Worm (Caenorhabditis elegans) whole organism, early embryonic: ENCODE data around the gene grl-19.

Experiments
- B0310.2 ChIP-seq: sonication (generic microtip); optimal IDR thresholded peaks from 2 replicates; lab custom pipeline; 2016; ENCODE audit warnings: mild to moderate bottlenecking, missing genetic modification characterization, missing compliant biosample characterization
- F13C5.2 ChIP-seq: sonication (generic microtip); optimal IDR thresholded peaks from 2 replicates; lab custom pipeline; 2017; ENCODE audit warnings: mild to moderate bottlenecking, missing genetic modification characterization, inconsistent platforms, missing compliant biosample characterization
- aly-1 ChIP-seq: sonication (generic microtip); optimal IDR thresholded peaks from 2 replicates; lab custom pipeline; 2016; ENCODE audit warnings: missing genetic modification characterization, missing compliant biosample characterization
- ama-1 ChIP-seq: fragments of 150-350 bp; optimal IDR thresholded peaks from 2 replicates; lab custom pipeline; 2014
- ceh-13 ChIP-seq: fragments of 200-800 bp; sonication (Bioruptor generic); optimal IDR thresholded peaks from 2 replicates; lab custom pipeline; 2018; ENCODE audit warnings: mild to moderate bottlenecking, missing genetic modification characterization, missing compliant biosample characterization
- ceh-36 ChIP-seq: sonication (generic microtip); optimal IDR thresholded peaks from 2 replicates; lab custom pipeline; 2016; ENCODE audit warnings: missing genetic modification characterization, inconsistent platforms, missing compliant biosample characterization
- ets-7 ChIP-seq: sonication (generic microtip); optimal IDR thresholded peaks from 2 replicates; lab custom pipeline; 2016; ENCODE audit warnings: missing genotype, missing genetic modification characterization, missing compliant biosample characterization
- flt-1 ChIP-seq: fragments of 200-800 bp; sonication (Bioruptor generic); IDR thresholded peaks from 2 replicates; pipeline ENCODE4 v1.3.6; 2022; ENCODE audit warnings: missing genetic modification characterization, missing compliant biosample characterization
- hmbx-1 ChIP-seq: sonication (generic microtip); optimal IDR thresholded peaks from 2 replicates; lab custom pipeline; 2016; ENCODE audit warnings: mild to moderate bottlenecking, missing genetic modification characterization, missing compliant biosample characterization
- hmg-4 ChIP-seq: fragments of 200-800 bp; sonication (Bioruptor generic); optimal IDR thresholded peaks from 2 replicates; lab custom pipeline; 2018; ENCODE audit warnings: mild to moderate bottlenecking, missing genetic modification characterization, missing compliant biosample characterization
- hnd-1 ChIP-seq: sonication (generic microtip); optimal IDR thresholded peaks from 2 replicates; lab custom pipeline; 2016; ENCODE audit warnings: missing genetic modification characterization, missing compliant biosample characterization
- pes-1 ChIP-seq: fragments of 200-800 bp; sonication (Bioruptor generic); IDR thresholded peaks from 2 replicates; pipeline ENCODE4 v1.3.6; 2022; ENCODE audit warnings: missing genetic modification reagents, missing genetic modification characterization, missing compliant biosample characterization
- scrt-1 ChIP-seq: fragments of 200-800 bp; sonication (Bioruptor generic); IDR thresholded peaks from 2 replicates; pipeline ENCODE4 v1.3.6; 2022; ENCODE audit warnings: missing genetic modification characterization, missing compliant biosample characterization
- sea-1 ChIP-seq: fragments of 200-800 bp; sonication (Bioruptor generic); conservative IDR thresholded peaks from 2 replicates; pipeline ENCODE4 v1.3.6; 2022; ENCODE audit warnings: missing genetic modification characterization, missing compliant biosample characterization
- tbx-11 ChIP-seq: fragments of 200-800 bp; sonication (Bioruptor generic); IDR thresholded peaks from 2 replicates; pipeline ENCODE4 v1.3.6; 2022; ENCODE audit warnings: missing genetic modification characterization, missing compliant biosample characterization
- tbx-37 ChIP-seq: fragments of 200-800 bp; sonication (Bioruptor generic); conservative IDR thresholded peaks from 2 replicates; pipeline ENCODE4 v1.3.6; 2022; ENCODE audit warnings: missing genetic modification reagents, missing genetic modification characterization, missing compliant biosample characterization
- tra-4 ChIP-seq: sonication (generic microtip); optimal IDR thresholded peaks from 2 replicates; lab custom pipeline; 2017; ENCODE audit warnings: missing genetic modification characterization, missing compliant biosample characterization

grl-19 gene

DNA sequence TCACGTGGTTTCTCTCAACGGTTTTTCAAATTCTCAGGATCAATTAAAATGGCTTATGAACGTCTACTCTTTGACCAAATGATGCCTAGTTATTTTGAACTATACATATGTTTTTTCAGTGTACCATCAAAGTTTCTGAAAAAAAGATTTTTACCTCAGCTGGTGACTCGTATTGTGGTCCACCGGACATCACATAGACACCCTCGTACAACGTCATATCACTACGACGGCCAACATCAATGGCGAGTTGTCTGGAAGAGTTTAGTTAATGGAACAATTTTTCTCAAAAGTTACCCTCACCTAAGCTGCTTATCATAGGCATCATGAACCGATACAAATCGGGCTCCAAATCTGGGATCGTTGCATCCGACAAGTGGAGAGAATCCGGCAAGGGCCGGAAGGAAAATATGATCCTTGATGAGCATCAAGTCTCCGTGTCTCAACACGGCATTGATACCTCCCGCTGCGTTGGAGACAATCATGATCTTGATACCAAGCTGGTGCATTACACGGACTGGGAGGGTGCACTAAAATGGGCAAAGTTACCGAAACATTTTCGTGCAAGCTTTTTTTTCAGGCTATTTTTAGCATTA lies 40.9 kb upstream of the grl-19 start:
- TF ChIP-seq tbx-11 (GFP tag; lab: Robert Waterston, UW) (no peak), B0310.2 (tag; lab: Kevin White, UChicago) (no peak), pes-1 (GFP tag; lab: Robert Waterston, UW) (no peak), ets-7 (tag; lab: Kevin White, UChicago) (no peak), scrt-1 (GFP tag; lab: Robert Waterston, UW) (no peak), hmg-4 (GFP tag; lab: Kevin White, UChicago) (no peak), tbx-37 (no peak), tra-4 (tag; lab: Kevin White, UChicago) (no peak), ceh-13 (GFP tag; lab: Kevin White, UChicago) (no peak), ama-1 (lab: Kevin White, UChicago) (no peak)

DNA sequence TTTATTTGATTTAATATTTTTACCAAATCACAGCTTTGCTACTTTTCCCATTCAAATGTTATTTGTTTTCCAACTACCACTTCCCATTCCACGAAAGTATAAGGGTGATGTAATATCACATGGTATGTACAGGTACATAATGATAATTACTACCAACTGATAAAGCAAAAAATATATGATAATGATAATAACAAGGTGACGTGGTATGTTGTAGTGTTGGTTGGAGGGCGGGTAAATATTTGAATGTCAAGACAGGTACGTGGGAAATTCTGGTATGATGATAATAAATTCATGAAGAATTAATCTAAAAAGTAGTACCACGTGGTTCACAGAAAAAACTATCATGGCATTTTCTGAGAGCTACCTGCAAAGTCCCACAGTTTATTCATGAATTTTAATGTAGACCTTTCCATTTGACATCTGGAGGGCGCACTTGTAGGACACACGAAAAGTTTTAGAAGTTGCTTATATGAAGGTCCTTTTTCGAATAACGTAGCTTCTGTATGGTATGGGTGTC lies 39.6 kb upstream of the grl-19 start:
- TF ChIP-seq ets-7 (tag; lab: Kevin White, UChicago) (no peak), scrt-1 (GFP tag; lab: Robert Waterston, UW) (no peak), B0310.2 (tag; lab: Kevin White, UChicago) (no peak), F13C5.2 (tag; lab: Kevin White, UChicago) (no peak), hmbx-1 (tag; lab: Kevin White, UChicago) (no peak), ceh-13 (GFP tag; lab: Kevin White, UChicago) (no peak), hmg-4 (GFP tag; lab: Kevin White, UChicago) (no peak), tbx-37 (no peak), sea-1 (GFP tag; lab: Robert Waterston, UW) (no peak), tbx-11 (GFP tag; lab: Robert Waterston, UW) (no peak), ama-1 (lab: Kevin White, UChicago) (no peak), aly-1 (tag; lab: Kevin White, UChicago) (no peak), tra-4 (tag; lab: Kevin White, UChicago) (no peak), pes-1 (GFP tag; lab: Robert Waterston, UW) (no peak), flt-1 (GFP tag; lab: Robert Waterston, UW) (no peak), hnd-1 (no peak), ceh-36 (tag; lab: Kevin White, UChicago) (no peak)

DNA sequence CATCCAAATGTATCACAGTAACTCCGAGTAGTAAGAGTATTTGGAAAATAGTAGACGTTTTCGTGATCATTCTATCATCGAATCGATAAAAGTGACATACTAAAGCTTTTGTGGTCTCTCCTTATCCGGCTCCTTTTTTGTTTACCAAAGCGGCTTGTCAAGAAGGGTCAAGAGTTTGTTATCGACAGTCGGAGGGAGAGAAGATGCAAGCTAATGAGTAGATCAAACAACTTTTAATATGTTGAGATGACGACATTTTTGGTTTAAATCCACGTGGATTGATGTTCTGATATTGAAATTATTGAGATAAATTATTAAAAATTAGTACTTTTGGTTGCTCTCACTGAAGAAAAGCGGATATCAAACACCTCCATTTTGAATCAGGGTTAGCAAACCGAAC lies 39.0 kb upstream of the grl-19 start, which contains the start of gene T21D12.7:
T21D12.7 (minus strand) TSS at position 101 of the 400 bp plus-strand sequence.
- TF ChIP-seq F13C5.2 (tag; lab: Kevin White, UChicago) = no peak
- TF ChIP-seq ama-1 (lab: Kevin White, UChicago) = no peak
- no peak for TF ChIP-seq tra-4 (tag; lab: Kevin White, UChicago)
- no peak for TF ChIP-seq ceh-13 (GFP tag; lab: Kevin White, UChicago)
- no peak for TF ChIP-seq scrt-1 (GFP tag; lab: Robert Waterston, UW)
- no peak for TF ChIP-seq B0310.2 (tag; lab: Kevin White, UChicago)
- TF ChIP-seq pes-1 (GFP tag; lab: Robert Waterston, UW) = no peak
- TF ChIP-seq hmg-4 (GFP tag; lab: Kevin White, UChicago) = no peak
- no peak for TF ChIP-seq aly-1 (tag; lab: Kevin White, UChicago)
- no peak for TF ChIP-seq ceh-36 (tag; lab: Kevin White, UChicago)
- TF ChIP-seq flt-1 (GFP tag; lab: Robert Waterston, UW) = no peak
- TF ChIP-seq sea-1 (GFP tag; lab: Robert Waterston, UW) = no peak
- TF ChIP-seq hnd-1 = no peak
- no peak for TF ChIP-seq hmbx-1 (tag; lab: Kevin White, UChicago)
- no peak for TF ChIP-seq tbx-37

DNA sequence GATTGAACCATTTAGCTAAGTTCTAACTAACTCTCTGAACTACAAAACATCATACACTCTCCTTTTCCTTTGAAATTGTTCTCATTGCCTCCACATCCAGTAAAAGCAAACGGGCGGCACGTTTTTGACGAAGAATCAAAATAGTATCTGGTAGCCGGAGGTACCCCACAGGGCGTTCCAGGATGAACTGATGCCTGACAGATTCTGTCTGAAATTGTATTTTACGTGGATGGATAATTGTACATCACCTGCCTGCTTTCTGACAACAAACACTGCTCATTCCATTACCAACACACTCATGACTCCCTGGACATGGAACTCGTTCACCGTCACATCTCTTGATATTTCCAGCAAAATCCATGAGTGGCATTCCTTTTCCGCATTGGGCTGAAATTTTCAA lies 38.0 kb upstream of the grl-19 start:
- no peak for TF ChIP-seq scrt-1 (GFP tag; lab: Robert Waterston, UW)
- no peak for TF ChIP-seq flt-1 (GFP tag; lab: Robert Waterston, UW)

DNA sequence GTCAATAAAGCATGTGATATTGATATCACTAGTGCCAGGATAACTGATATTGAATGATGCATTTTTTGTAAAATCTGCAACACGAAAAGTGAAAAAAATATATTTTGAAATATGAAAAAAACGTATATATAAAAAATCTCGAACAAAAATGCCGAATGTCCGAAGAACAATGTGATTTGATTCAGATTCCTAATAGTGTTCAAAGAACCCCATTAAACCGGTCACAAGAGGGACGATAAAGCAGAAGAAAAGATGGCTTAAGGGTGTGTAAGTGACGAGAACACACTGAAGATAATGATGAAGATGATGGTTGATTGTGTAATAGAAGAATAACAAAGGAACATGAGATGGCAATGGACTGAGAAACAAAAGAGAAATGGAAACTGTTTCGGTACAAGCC lies 35.7 kb upstream of the grl-19 start, which contains the start of gene T21D12.14:
T21D12.14 (minus strand) TSS at position 101 of the 400 bp plus-strand sequence.
- no peak for TF ChIP-seq hmg-4 (GFP tag; lab: Kevin White, UChicago)
- no peak for TF ChIP-seq tbx-37
- no peak for TF ChIP-seq F13C5.2 (tag; lab: Kevin White, UChicago)
- TF ChIP-seq B0310.2 (tag; lab: Kevin White, UChicago) = no peak
- no peak for TF ChIP-seq aly-1 (tag; lab: Kevin White, UChicago)
- TF ChIP-seq ama-1 (lab: Kevin White, UChicago) = no peak
- no peak for TF ChIP-seq sea-1 (GFP tag; lab: Robert Waterston, UW)
- TF ChIP-seq ets-7 (tag; lab: Kevin White, UChicago) = no peak
- no peak for TF ChIP-seq tra-4 (tag; lab: Kevin White, UChicago)
- TF ChIP-seq ceh-13 (GFP tag; lab: Kevin White, UChicago) = no peak

DNA sequence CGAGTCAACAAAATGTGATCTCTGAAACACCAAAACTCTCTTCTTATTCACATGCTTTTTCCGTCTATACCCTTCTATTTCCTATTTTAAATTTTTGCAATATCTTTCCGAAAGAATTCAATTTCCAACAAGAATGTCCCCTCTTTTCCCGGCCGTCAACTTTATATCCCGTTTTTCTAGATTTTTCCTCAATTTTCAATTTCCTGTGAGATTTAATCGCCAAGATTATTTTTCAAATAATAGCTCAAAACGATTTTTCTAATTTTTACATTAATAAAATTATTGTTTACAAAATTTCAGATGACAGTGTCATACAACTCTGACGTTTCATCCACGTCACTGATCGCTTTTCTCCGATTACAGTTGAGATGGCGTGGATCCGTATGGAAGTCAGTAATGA lies 31.0 kb upstream of the grl-19 start, which contains the start of gene best-19:
best-19 (plus strand) TSS at position 301 of the 400 bp plus-strand sequence.
- TF ChIP-seq tbx-11 (GFP tag; lab: Robert Waterston, UW) (no peak), scrt-1 (GFP tag; lab: Robert Waterston, UW) (no peak), ceh-36 (tag; lab: Kevin White, UChicago) (no peak), sea-1 (GFP tag; lab: Robert Waterston, UW) (no peak), flt-1 (GFP tag; lab: Robert Waterston, UW) (no peak), tra-4 (tag; lab: Kevin White, UChicago) (no peak), ceh-13 (GFP tag; lab: Kevin White, UChicago) (no peak), aly-1 (tag; lab: Kevin White, UChicago) (no peak), ama-1 (lab: Kevin White, UChicago) (no peak), tbx-37 (no peak), hmg-4 (GFP tag; lab: Kevin White, UChicago) (no peak)

DNA sequence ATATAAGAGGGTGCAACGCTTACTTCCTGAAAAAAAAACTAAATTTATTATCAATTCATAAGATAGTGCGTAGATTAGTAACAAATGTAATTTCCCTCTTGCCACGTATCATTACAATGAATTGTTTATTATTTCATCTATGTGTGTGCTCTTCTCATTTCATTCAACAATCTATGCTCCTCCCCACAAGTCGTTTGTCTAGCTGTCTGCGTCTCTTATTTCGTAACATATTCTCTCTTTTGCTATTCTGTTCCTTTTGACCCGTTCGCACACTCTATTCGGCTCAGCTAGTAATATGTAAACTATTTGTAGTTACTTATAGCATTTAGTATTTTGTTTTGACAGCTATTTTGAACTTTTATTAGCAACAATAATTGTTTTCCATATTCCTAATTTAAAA lies 29.7 kb upstream of the grl-19 start:
- no peak for TF ChIP-seq ceh-13 (GFP tag; lab: Kevin White, UChicago)
- TF ChIP-seq aly-1 (tag; lab: Kevin White, UChicago) = no peak
- TF ChIP-seq pes-1 (GFP tag; lab: Robert Waterston, UW) = no peak
- no peak for TF ChIP-seq hmg-4 (GFP tag; lab: Kevin White, UChicago)
- TF ChIP-seq tbx-37 = no peak
- no peak for TF ChIP-seq ceh-36 (tag; lab: Kevin White, UChicago)
- no peak for TF ChIP-seq scrt-1 (GFP tag; lab: Robert Waterston, UW)
- TF ChIP-seq ama-1 (lab: Kevin White, UChicago) = no peak
- no peak for TF ChIP-seq F13C5.2 (tag; lab: Kevin White, UChicago)
